Worm (Caenorhabditis elegans): Measurements from ENCODE around the gene F07G11.4.

The F07G11.4 gene

DNA sequence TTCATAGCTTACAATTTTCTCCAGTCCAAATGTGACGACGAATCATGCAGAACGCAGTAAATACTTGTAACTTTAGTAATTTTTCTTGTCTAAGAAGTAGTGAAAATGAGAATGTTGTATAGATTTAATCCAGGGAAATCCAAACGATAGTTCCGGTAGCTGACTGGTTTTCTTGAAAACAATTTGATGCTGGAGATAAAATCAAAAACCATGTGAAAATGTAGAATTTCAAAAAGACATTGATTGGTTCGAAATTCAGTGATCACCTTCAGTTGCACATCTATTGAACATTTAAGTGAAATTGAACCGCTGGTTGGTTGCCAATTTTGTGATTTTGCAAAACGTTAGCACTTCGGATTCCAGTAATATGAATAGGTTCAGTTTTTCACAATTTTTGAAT lies 31.1 kb downstream of the F07G11.4 start, which contains the start of gene C13A2.9:
Gene C13A2.9 (minus strand): TSS at position 101 of the 400 bp plus-strand sequence.
- no peak for TF ChIP-seq ceh-14 (tag; optimal IDR thresholded peaks at IDR 0.05)
- no peak for TF ChIP-seq unc-55 (GFP tag; optimal IDR thresholded peaks at IDR 0.05)
- TF ChIP-seq C38D4.7 (GFP tag; optimal IDR thresholded peaks at IDR 0.05): no peak
- no peak for TF ChIP-seq nhr-11 (tag; optimal IDR thresholded peaks at IDR 0.05)
- no peak for TF ChIP-seq K09A11.1 (tag; optimal IDR thresholded peaks at IDR 0.05; ENCODE audit: insufficient read depth)
- TF ChIP-seq elt-4 (tag; optimal IDR thresholded peaks at IDR 0.05): no peak
- no peak for TF ChIP-seq hlh-13 (GFP tag; optimal IDR thresholded peaks at IDR 0.05)
- no peak for TF ChIP-seq pha-4 (tag; optimal IDR thresholded peaks at IDR 0.05)
- TF ChIP-seq ama-1 (optimal IDR thresholded peaks at IDR 0.05): no peak
- TF ChIP-seq fkh-6 (tag; optimal IDR thresholded peaks at IDR 0.05): no peak
- no peak for TF ChIP-seq F13H6.1 (tag; optimal IDR thresholded peaks at IDR 0.05)
- TF ChIP-seq npax-4 (tag; optimal IDR thresholded peaks at IDR 0.05): no peak
- no peak for TF ChIP-seq C08G9.2 (tag; optimal IDR thresholded peaks at IDR 0.05)
- no peak for TF ChIP-seq mec-3 (tag; optimal IDR thresholded peaks at IDR 0.05; ENCODE audit: borderline replicate concordance)
- no peak for TF ChIP-seq tbx-2 (tag; optimal IDR thresholded peaks at IDR 0.05)
- TF ChIP-seq pha-2 (tag; optimal IDR thresholded peaks at IDR 0.05): no peak
- TF ChIP-seq sox-4 (tag; optimal IDR thresholded peaks at IDR 0.05): no peak

DNA sequence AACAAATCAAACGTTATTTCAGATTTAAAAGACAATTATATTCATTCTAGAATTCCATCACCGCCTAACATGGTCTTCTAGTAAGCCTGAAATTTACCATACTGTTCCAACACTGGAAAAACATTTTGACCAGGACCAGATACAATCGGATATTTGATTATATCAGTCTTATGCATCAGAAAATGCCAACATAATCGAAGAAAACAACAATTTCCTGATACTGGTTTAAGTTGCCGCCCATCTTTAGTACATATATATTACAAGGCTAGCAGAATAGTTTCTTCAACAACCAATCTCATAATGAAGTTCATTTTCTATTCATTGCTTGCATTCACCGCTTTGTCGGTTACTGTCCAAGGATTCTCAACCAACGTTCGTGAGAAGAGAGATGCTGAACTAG lies 36.2 kb downstream of the F07G11.4 start, which contains the start of gene C13A2.12:
Gene C13A2.12 (plus strand): TSS at position 301 of the 400 bp plus-strand sequence.
- no peak for TF ChIP-seq syd-9 (tag; optimal IDR thresholded peaks at IDR 0.05)
- TF ChIP-seq gmeb-2 (tag; optimal IDR thresholded peaks at IDR 0.05): no peak
- TF ChIP-seq elt-4 (tag; optimal IDR thresholded peaks at IDR 0.05): no peak
- TF ChIP-seq hlh-15 (tag; optimal IDR thresholded peaks at IDR 0.05): no peak
- no peak for TF ChIP-seq fkh-6 (tag; optimal IDR thresholded peaks at IDR 0.05)
- TF ChIP-seq lim-6 (tag; optimal IDR thresholded peaks at IDR 0.05): no peak
- no peak for TF ChIP-seq pag-3 (tag; optimal IDR thresholded peaks at IDR 0.05; ENCODE audit: borderline replicate concordance)
- TF ChIP-seq dmd-4 (tag; optimal IDR thresholded peaks at IDR 0.05; ENCODE audit: borderline replicate concordance): no peak
- no peak for TF ChIP-seq hlh-8 (tag; optimal IDR thresholded peaks at IDR 0.05)
- TF ChIP-seq ref-2 (tag; optimal IDR thresholded peaks at IDR 0.05): no peak

DNA sequence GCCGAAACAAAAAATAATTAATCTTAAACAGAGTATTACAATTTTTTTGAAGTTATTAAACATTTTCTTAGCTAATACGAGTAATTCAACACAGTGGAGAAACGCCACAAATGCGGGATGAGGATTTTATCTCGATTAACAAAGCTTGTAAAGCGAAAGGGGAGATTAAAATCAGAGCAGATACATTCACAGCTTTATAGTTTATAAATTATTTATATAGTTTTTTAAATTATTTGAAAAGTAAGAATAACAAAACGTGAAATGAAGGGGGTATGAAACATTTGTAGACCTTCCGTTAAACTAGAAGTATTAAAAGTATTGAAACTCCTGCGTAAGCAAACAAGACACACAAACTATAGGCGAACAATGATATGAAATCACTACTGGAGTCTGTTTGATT lies 40.1 kb downstream of the F07G11.4 start, which contains the start of gene C05C8.8:
Gene C05C8.8 (minus strand): TSS at position 101 of the 400 bp plus-strand sequence.
- TF ChIP-seq C38D4.7 (GFP tag; optimal IDR thresholded peaks at IDR 0.05): no peak
- no peak for TF ChIP-seq T23F11.4 (GFP tag; optimal IDR thresholded peaks at IDR 0.05)
- no peak for TF ChIP-seq unc-42 (tag; optimal IDR thresholded peaks at IDR 0.05)
- TF ChIP-seq elt-2 (tag; optimal IDR thresholded peaks at IDR 0.05): no peak
- no peak for TF ChIP-seq pat-9 (tag; optimal IDR thresholded peaks at IDR 0.05)
- TF ChIP-seq ceh-22 (tag; optimal IDR thresholded peaks at IDR 0.05): no peak
- no peak for TF ChIP-seq nhr-11 (tag; optimal IDR thresholded peaks at IDR 0.05)
- TF ChIP-seq ceh-19 (GFP tag; optimal IDR thresholded peaks at IDR 0.05): no peak
- no peak for TF ChIP-seq elt-4 (tag; optimal IDR thresholded peaks at IDR 0.05)
- no peak for TF ChIP-seq ahr-1 (tag; optimal IDR thresholded peaks at IDR 0.05)
- no peak for TF ChIP-seq fkh-10 (GFP tag; optimal IDR thresholded peaks at IDR 0.05)
- no peak for TF ChIP-seq eyg-1 (tag; optimal IDR thresholded peaks at IDR 0.05)
- no peak for TF ChIP-seq pha-2 (tag; optimal IDR thresholded peaks at IDR 0.05)
- no peak for TF ChIP-seq mec-3 (tag; optimal IDR thresholded peaks at IDR 0.05; ENCODE audit: borderline replicate concordance)
- TF ChIP-seq ceh-45 (GFP tag; IDR thresholded peaks at IDR 0.05): no peak
- no peak for TF ChIP-seq hlh-13 (GFP tag; optimal IDR thresholded peaks at IDR 0.05)
- no peak for TF ChIP-seq ama-1 (optimal IDR thresholded peaks at IDR 0.05)
- TF ChIP-seq hlh-30 (tag; optimal IDR thresholded peaks at IDR 0.05; ENCODE audit: insufficient read depth): no peak
- no peak for TF ChIP-seq unc-55 (GFP tag; optimal IDR thresholded peaks at IDR 0.05)
- no peak for TF ChIP-seq sdc-2 (tag; optimal IDR thresholded peaks at IDR 0.05)
